Worm (Caenorhabditis elegans): ENCODE data around the gene F39F10.3.
A peak's percentile ranks its signal among the peaks of the same experiment; 100 is the strongest.

Gene F39F10.3

DNA sequence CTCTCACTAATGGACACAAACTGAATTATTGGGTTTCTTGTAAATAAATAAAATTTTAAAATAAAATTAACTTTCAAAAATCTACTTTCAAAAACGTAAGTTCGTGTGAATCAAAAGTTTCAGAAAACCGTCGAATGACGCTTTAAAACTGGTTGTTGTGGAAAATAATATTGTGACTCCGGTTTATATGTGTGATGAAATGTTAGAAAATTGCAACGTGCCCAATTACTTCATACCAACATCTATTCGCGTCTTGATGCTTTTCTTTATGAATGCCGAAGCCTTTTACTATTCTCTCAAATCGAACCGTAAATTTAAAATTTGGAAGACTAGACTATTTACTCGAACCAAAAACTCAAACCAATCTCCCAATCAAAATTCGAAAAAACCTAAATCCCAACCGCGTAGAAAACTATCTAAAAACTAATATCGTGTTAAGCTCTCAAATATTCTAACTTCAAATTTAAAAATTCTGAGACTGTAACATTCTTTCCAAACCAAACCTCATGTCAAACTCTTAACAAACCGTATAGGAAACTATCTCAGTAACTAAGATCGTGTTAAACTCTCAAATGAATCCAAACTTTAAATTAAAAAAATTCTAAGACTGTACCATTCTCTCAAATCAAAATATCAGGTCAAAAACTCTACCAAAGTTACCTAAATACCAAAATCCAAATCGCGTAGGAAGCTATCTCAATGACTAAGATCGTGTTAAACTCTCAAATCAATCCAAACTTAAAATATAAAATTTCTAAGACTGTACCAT, 39.7 kb downstream of the F39F10.3 start (continued):
- TF ChIP-seq snpc-1.1 (tag; optimal IDR thresholded peaks at IDR 0.05; ENCODE audit: insufficient read depth) (no peak), hmg-1.2 (GFP tag; IDR thresholded peaks at IDR 0.05) (peak; percentile 47; the same call in 1 of the 2 replicates), dpff-1 (tag; optimal IDR thresholded peaks at IDR 0.05) (no peak), Y79H2A.3 (GFP tag; conservative IDR thresholded peaks at IDR 0.05) (peak; percentile 66), F57C9.4 (tag; optimal IDR thresholded peaks at IDR 0.05) (no peak), nhr-179 (tag; optimal IDR thresholded peaks at IDR 0.05) (no peak), die-1 (tag; optimal IDR thresholded peaks at IDR 0.05) (peak; percentile 2), nfya-2 (GFP tag; IDR thresholded peaks at IDR 0.05) (peak; percentile 77), F39B2.1 (GFP tag; IDR thresholded peaks at IDR 0.05) (peak; percentile 58; the same call in 1 of the 2 replicates), cebp-2 (GFP tag; IDR thresholded peaks at IDR 0.05) (peak; percentile 66; the same call in 1 of the 2 replicates), B0035.1 (tag; optimal IDR thresholded peaks at IDR 0.05) (peak; percentile 44), chd-7 (tag; optimal IDR thresholded peaks at IDR 0.05) (peak; percentile 37), attf-3 (GFP tag; conservative IDR thresholded peaks at IDR 0.05) (peak; percentile 34; the same call in 1 of the 2 replicates), egl-18 (GFP tag; IDR thresholded peaks at IDR 0.05) (peak; percentile 76), F37B4.10 (GFP tag; IDR thresholded peaks at IDR 0.05) (no peak), F22D6.2 (tag; optimal IDR thresholded peaks at IDR 0.05) (no peak), akir-1 (GFP tag; optimal IDR thresholded peaks at IDR 0.05) (no peak), lin-40 (tag; optimal IDR thresholded peaks at IDR 0.05) (no peak), mel-28 (tag; optimal IDR thresholded peaks at IDR 0.05; ENCODE audit: borderline replicate concordance) (no peak), lin-54 (GFP tag; optimal IDR thresholded peaks at IDR 0.05) (peak; percentile 31), zfh-2 (GFP tag; conservative IDR thresholded peaks at IDR 0.05) (no peak), athp-1 (tag; optimal IDR thresholded peaks at IDR 0.05) (peak; percentile 62), C06A6.2 (GFP tag; conservative IDR thresholded peaks at IDR 0.05) (peak; percentile 60; the same call in 1 of the 2 replicates), F10E7.11 (tag; optimal IDR thresholded peaks at IDR 0.05) (peak; percentile 53), aptf-3 (GFP tag; IDR thresholded peaks at IDR 0.05) (peak; percentile 94; the same call in 1 of the 2 replicates), ztf-22 (GFP tag; optimal IDR thresholded peaks at IDR 0.05) (no peak), snpc-1.3 (tag; optimal IDR thresholded peaks at IDR 0.05; ENCODE audit: insufficient read depth) (no peak), nhr-90 (tag; optimal IDR thresholded peaks at IDR 0.05) (no peak), bed-1 (GFP tag; IDR thresholded peaks at IDR 0.05) (no peak), ztf-18 (tag; optimal IDR thresholded peaks at IDR 0.05) (no peak), hmg-20 (GFP tag; IDR thresholded peaks at IDR 0.05) (no peak), dpl-1 (GFP tag; optimal IDR thresholded peaks at IDR 0.05) (no peak), B0261.1 (tag; optimal IDR thresholded peaks at IDR 0.05) (peak; percentile 5), sea-2 (GFP tag; IDR thresholded peaks at IDR 0.05) (no peak)

DNA sequence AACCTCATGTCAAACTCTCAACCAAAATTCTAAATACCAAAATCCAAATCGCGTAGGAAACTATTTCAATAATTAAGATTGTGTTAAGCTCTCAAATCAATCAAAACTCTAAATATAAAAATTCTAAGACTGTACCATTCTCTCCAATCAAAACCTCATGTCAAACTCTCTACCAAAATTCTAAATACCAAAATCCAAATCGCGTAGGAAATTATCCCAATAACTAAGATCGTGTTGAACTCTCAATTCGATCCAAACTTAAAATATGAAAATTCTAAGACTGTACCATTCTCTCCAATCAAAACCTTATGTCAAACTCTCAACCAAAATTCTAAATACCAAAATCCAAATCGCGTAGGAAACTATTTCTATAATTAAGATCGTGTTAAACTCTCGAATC, 40.6 kb downstream of the F39F10.3 start:
- TF ChIP-seq Y79H2A.3 (GFP tag; conservative IDR thresholded peaks at IDR 0.05) (peak; percentile 75; the same call in 1 of the 2 replicates), Y53G8AR.9 (GFP tag; conservative IDR thresholded peaks at IDR 0.05) (peak; percentile 80), hsf-1 (GFP tag; IDR thresholded peaks at IDR 0.05) (peak; percentile 53; the same call in 1 of the 2 replicates), egl-44 (GFP tag; IDR thresholded peaks at IDR 0.05) (peak; percentile 61; the same call in 1 of the 2 replicates), F39B2.1 (GFP tag; IDR thresholded peaks at IDR 0.05) (peak; percentile 77), aptf-3 (GFP tag; IDR thresholded peaks at IDR 0.05) (0 out of 2 replicates have a peak, but pooled peaks have one; percentile 52), attf-3 (GFP tag; conservative IDR thresholded peaks at IDR 0.05) (0 out of 2 replicates have a peak, but pooled peaks have one; percentile 27), madf-3 (GFP tag; IDR thresholded peaks at IDR 0.05) (peak; percentile 88), cebp-2 (GFP tag; IDR thresholded peaks at IDR 0.05) (peak; percentile 67; the same call in 1 of the 2 replicates), pbrm-1 (GFP tag; IDR thresholded peaks at IDR 0.05) (peak; percentile 81), Y95B8A.8 (GFP tag; IDR thresholded peaks at IDR 0.05) (peak; percentile 60; the same call in 1 of the 2 replicates), aptf-2 (GFP tag; conservative IDR thresholded peaks at IDR 0.05) (peak; percentile 79), B0019.2 (GFP tag; conservative IDR thresholded peaks at IDR 0.05) (peak; percentile 67), ceh-91 (GFP tag; IDR thresholded peaks at IDR 0.05) (peak; percentile 30; the same call in 1 of the 2 replicates), ceh-40 (GFP tag; IDR thresholded peaks at IDR 0.05) (peak; percentile 83; the same call in 1 of the 2 replicates), ztf-25 (GFP tag; IDR thresholded peaks at IDR 0.05) (peak; percentile 77; the same call in 1 of the 2 replicates), let-526 (GFP tag; IDR thresholded peaks at IDR 0.05) (peak; percentile 91), ztf-28 (GFP tag; IDR thresholded peaks at IDR 0.05) (peak; percentile 71; the same call in 1 of the 2 replicates)

All from whole organism, young adult.